Worm (Caenorhabditis elegans): ENCODE data around the gene crn-7.

DNA sequence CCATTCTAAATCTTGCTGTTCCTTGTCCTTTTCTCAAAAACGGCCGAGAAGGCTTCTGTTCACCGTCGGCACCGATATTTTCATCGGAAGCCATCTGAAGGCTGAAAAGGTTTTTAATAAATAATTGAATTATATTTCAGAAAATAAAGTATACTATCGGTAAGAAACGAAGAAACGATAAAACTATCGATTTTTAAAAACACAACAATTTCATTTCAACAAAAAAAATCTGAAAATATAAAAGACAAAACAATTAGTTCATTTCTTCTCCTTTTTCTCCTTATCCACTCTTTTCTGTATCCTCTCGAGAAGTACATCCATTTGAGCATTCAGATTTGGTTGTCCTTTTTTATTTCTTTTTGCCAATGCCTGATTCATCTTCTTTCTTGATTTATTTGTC lies 50.2 kb downstream of the crn-7 start, which contains the start of gene sas-4:
- TF ChIP-seq cog-1 (tag; optimal IDR thresholded peaks at IDR 0.05): no peak
- TF ChIP-seq med-1 (GFP tag; optimal IDR thresholded peaks at IDR 0.05; ENCODE audit: insufficient read depth): no peak
- no peak for TF ChIP-seq ztf-29 (GFP tag; IDR thresholded peaks at IDR 0.05)
- no peak for TF ChIP-seq T22C8.4 (GFP tag; IDR thresholded peaks at IDR 0.05)
- TF ChIP-seq flt-1 (GFP tag; IDR thresholded peaks at IDR 0.05): no peak
- TF ChIP-seq tab-1 (GFP tag; IDR thresholded peaks at IDR 0.05): no peak
- no peak for TF ChIP-seq klf-2 (GFP tag; conservative IDR thresholded peaks at IDR 0.05)
- no peak for TF ChIP-seq ref-1 (GFP tag; conservative IDR thresholded peaks at IDR 0.05)
- no peak for TF ChIP-seq ztf-23 (GFP tag; IDR thresholded peaks at IDR 0.05)

Measured in whole organism, midembryonic.